Worm (Caenorhabditis elegans) whole organism, L2 larva: ENCODE measurements around the gene C33G8.13.

Experiments used
- F13H6.1 ChIP-seq: sonication (generic microtip); optimal IDR thresholded peaks from 2 replicates; lab custom pipeline; 2016; ENCODE audit warnings: missing genetic modification characterization, missing compliant biosample characterization
- R02D3.7 ChIP-seq: fragments of 150-350 bp; optimal IDR thresholded peaks from 2 replicates; lab custom pipeline; 2014; ENCODE audit warnings: missing biosample characterization, missing genetic modification characterization
- ZK546.5 ChIP-seq: sonication (generic microtip); optimal IDR thresholded peaks from 2 replicates; lab custom pipeline; 2017; ENCODE audit warnings: missing biosample characterization, missing genetic modification characterization
- aly-2 ChIP-seq: fragments of 150-350 bp; optimal IDR thresholded peaks from 2 replicates; lab custom pipeline; 2014; ENCODE audit warnings: missing biosample characterization, missing genetic modification characterization
- ceh-16 ChIP-seq: fragments of 150-350 bp; optimal IDR thresholded peaks from 2 replicates; lab custom pipeline; 2014; ENCODE audit warnings: missing biosample characterization, missing genetic modification characterization
- ceh-82 ChIP-seq: fragments of 150-350 bp; optimal IDR thresholded peaks from 2 replicates; lab custom pipeline; 2014; ENCODE audit warnings: missing biosample characterization, missing genetic modification characterization
- crh-2 ChIP-seq: sonication (generic microtip); optimal IDR thresholded peaks from 2 replicates; lab custom pipeline; 2017; ENCODE audit warnings: missing biosample characterization, missing genetic modification characterization
- dmd-4 ChIP-seq: sonication (generic microtip); optimal IDR thresholded peaks from 2 replicates; lab custom pipeline; 2017; ENCODE audit warnings: missing biosample characterization, missing genetic modification characterization
- elt-1 ChIP-seq: fragments of 150-350 bp; optimal IDR thresholded peaks from 2 replicates; lab custom pipeline; 2014; ENCODE audit warnings: missing biosample characterization, missing genetic modification characterization
- elt-3 ChIP-seq: sonication (generic microtip); optimal IDR thresholded peaks from 2 replicates; lab custom pipeline; 2017; ENCODE audit warnings: missing biosample characterization, missing genetic modification characterization
- fos-1 ChIP-seq: fragments of 150-350 bp; optimal IDR thresholded peaks from 2 replicates; lab custom pipeline; 2014; ENCODE audit warnings: missing biosample characterization, missing genetic modification characterization
- gmeb-1 ChIP-seq: fragments of 150-350 bp; optimal IDR thresholded peaks from 2 replicates; lab custom pipeline; 2014; ENCODE audit warnings: missing biosample characterization, missing genetic modification characterization
- lin-11 ChIP-seq: fragments of 150-350 bp; sonication (generic microtip); optimal IDR thresholded peaks from 2 replicates; lab custom pipeline; 2014; ENCODE audit warnings: missing biosample characterization, missing genetic modification characterization, inconsistent platforms, mixed read lengths
- lin-39 ChIP-seq: fragments of 150-350 bp; optimal IDR thresholded peaks from 2 replicates; lab custom pipeline; 2014; ENCODE audit warnings: missing biosample characterization, missing genetic modification reagents, missing genetic modification characterization
- lsy-2 ChIP-seq, 2 experiments: fragments of 150-350 bp in 1 of 2; sonication (generic microtip) in 1 of 2; optimal IDR thresholded peaks; 2 replicates each; lab custom pipeline; 2014 to 2017; ENCODE audit warnings: missing biosample characterization in 2 of 2, missing genetic modification characterization in 2 of 2
- mab-5 ChIP-seq: fragments of 150-350 bp; optimal IDR thresholded peaks from 2 replicates; lab custom pipeline; 2014; ENCODE audit warnings: missing biosample characterization, missing genetic modification characterization
- mbf-1 ChIP-seq: sonication (generic microtip); optimal IDR thresholded peaks from 2 replicates; lab custom pipeline; 2017; ENCODE audit warnings: missing biosample characterization, missing genetic modification characterization
- mdl-1 ChIP-seq, 2 experiments: fragments of 150-350 bp in 1 of 2; sonication (generic microtip) in 1 of 2; optimal IDR thresholded peaks; 2 replicates each; lab custom pipeline; 2017; ENCODE audit warnings: missing biosample characterization in 2 of 2, missing genetic modification characterization in 2 of 2
- nhr-10 ChIP-seq: sonication (generic microtip); optimal IDR thresholded peaks from 2 replicates; lab custom pipeline; 2017; ENCODE audit warnings: missing biosample characterization, missing genetic modification characterization
- nhr-11 ChIP-seq: fragments of 150-350 bp; optimal IDR thresholded peaks from 2 replicates; lab custom pipeline; 2014; ENCODE audit warnings: missing biosample characterization, missing genetic modification characterization
- nhr-21 ChIP-seq: fragments of 150-350 bp; optimal IDR thresholded peaks from 2 replicates; lab custom pipeline; 2014; ENCODE audit warnings: missing biosample characterization, missing genetic modification characterization
- nhr-23 ChIP-seq: fragments of 150-350 bp; optimal IDR thresholded peaks from 2 replicates; lab custom pipeline; 2014; ENCODE audit warnings: missing biosample characterization, missing genetic modification reagents, missing genetic modification characterization
- nhr-237 ChIP-seq: fragments of 150-350 bp; optimal IDR thresholded peaks from 2 replicates; lab custom pipeline; 2014; ENCODE audit warnings: missing biosample characterization, missing genetic modification characterization
- nhr-6 ChIP-seq: fragments of 150-350 bp; optimal IDR thresholded peaks from 2 replicates; lab custom pipeline; 2014; ENCODE audit warnings: missing biosample characterization, missing genetic modification characterization
- nhr-77 ChIP-seq: fragments of 150-350 bp; optimal IDR thresholded peaks from 2 replicates; lab custom pipeline; 2014; ENCODE audit warnings: missing biosample characterization, missing genetic modification characterization
- peb-1 ChIP-seq: fragments of 150-350 bp; optimal IDR thresholded peaks from 2 replicates; lab custom pipeline; 2014; ENCODE audit warnings: missing biosample characterization, missing genetic modification characterization
- sma-3 ChIP-seq: sonication (generic microtip); optimal IDR thresholded peaks from 2 replicates; lab custom pipeline; 2016; ENCODE audit warnings: missing genetic modification reagents, missing genetic modification characterization, missing compliant biosample characterization
- snpc-4 ChIP-seq: fragments of 150-350 bp; optimal IDR thresholded peaks from 2 replicates; lab custom pipeline; 2014; ENCODE audit warnings: missing biosample characterization, missing genetic modification characterization
- unc-55 ChIP-seq: fragments of 150-350 bp; sonication (generic microtip); optimal IDR thresholded peaks from 3 replicates; lab custom pipeline; 2014; ENCODE audit warnings: missing biosample characterization, missing genetic modification reagents, missing genetic modification characterization
- unc-62 ChIP-seq: fragments of 150-350 bp; optimal IDR thresholded peaks from 2 replicates; lab custom pipeline; 2014; ENCODE audit warnings: missing biosample characterization, missing genetic modification reagents, missing genetic modification characterization
- ztf-4 ChIP-seq: fragments of 150-350 bp; optimal IDR thresholded peaks from 2 replicates; lab custom pipeline; 2014; ENCODE audit warnings: missing biosample characterization, missing genetic modification characterization

Gene C33G8.13

DNA sequence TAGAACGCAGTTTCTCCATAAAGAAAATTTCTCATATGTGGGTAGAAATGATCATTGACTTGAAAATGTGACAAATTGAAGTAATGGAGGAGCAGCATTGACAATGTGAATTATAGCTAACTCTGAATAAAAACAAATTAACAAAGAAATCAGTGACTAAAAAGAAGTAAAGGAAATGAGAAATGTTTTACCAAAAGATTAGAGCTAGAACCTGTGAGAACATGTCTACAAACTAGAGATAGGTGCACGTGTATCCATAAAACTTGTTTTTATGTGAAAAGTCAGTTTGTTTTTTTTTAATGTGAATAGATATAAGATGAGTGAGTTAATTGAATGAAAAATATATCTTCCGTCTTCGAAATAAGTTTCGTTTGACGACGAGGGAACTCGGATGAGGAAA lies 36.8 kb downstream of the C33G8.13 start, which contains the start of gene sre-12:
sre-12 (minus strand) TSS at position 101 of the 400 bp plus-strand sequence.
- TF ChIP-seq lin-39 (no peak), ceh-82 (no peak), mdl-1 (tag; optimal IDR thresholded peaks at IDR 0.05; lab: Kevin White, UChicago) (no peak), gmeb-1 (tag; lab: Kevin White, UChicago) (no peak), nhr-21 (tag; lab: Kevin White, UChicago) (no peak), ceh-16 (tag; lab: Kevin White, UChicago) (no peak), nhr-237 (tag; lab: Kevin White, UChicago) (no peak), unc-55 (GFP tag; lab: Kevin White, UChicago) (no peak), ztf-4 (no peak), lin-11 (tag; lab: Kevin White, UChicago) (no peak), nhr-77 (no peak), dmd-4 (tag; lab: Kevin White, UChicago) (no peak), elt-3 (tag; lab: Kevin White, UChicago) (no peak)

DNA sequence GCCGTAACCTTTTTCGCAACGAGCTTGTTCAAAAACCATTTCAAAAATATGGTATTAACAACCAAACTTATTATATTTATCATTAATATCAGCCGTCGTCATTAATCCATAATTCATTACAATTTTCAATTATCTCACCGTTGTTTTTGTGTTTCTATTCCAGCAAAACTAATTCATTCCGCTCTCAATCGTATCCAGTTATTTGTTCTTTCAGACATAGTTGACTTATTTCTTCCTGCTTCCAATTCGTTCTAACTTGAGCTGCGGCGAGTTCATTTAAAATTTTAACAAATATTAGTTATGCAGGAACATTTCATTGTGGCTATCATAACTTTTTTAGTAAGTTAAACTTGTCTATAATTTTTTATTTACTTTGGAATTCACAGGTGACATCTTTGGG lies 39.7 kb downstream of the C33G8.13 start, which contains the start of gene srx-16:
srx-16 (plus strand) TSS at position 301 of the 400 bp plus-strand sequence.
- TF ChIP-seq nhr-77 (no peak), unc-55 (GFP tag; lab: Kevin White, UChicago) (no peak), ceh-16 (tag; lab: Kevin White, UChicago) (no peak), nhr-23 (no peak), ZK546.5 (no peak), nhr-6 (no peak), lsy-2 (tag; optimal IDR thresholded peaks at IDR 0.05; lab: Kevin White, UChicago) (no peak), F13H6.1 (no peak), unc-62 (GFP tag; lab: Kevin White, UChicago) (no peak), ztf-4 (no peak)

DNA sequence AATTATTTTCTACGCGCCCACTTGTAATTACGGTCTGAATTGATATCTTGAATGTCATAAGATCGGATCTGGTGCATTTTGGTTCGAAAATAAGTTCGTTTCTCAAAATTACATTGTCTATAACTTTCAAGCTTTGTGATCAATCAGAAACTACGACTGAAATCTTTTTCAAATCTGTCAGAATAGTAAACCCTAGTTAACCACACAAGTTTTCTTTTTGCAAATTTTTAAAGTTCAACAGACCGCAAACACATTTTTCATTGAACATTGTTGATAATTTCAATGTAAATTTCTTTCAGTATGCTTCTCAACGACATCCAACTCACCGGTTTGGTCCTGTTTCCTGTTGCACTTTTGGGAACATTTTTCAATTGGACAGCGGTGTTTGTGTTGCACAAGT lies 44.2 kb downstream of the C33G8.13 start, which contains the start of gene srx-59:
srx-59 (plus strand) TSS at position 301 of the 400 bp plus-strand sequence.
- no peak for TF ChIP-seq crh-2 (tag; lab: Kevin White, UChicago)

DNA sequence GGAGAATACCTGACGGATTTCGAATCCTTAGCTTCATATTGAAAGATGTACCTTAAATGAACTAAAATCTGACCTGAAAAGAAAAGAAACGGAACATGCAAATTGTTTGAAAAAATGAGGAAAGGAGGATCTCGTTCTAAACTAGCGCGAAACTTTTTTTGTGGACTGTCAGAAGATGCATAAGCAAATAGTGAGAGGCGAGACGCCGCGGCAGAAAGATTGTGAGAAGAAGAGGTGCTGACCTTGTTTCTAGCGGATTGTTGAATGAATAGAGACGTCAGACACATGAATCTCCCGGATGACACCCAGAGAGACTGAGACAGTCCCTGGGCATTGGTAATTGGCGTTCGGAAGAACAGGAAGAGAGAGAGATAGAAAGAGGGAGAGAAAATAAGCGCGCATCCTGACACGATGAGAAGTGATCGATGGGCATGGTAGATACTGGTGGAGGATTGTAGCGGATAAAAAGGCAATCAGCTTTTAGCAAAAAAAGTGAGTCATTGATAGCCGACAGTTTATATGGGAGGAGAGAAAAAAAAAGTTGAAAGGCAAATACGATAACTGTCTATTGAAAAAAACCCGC lies 45.7 kb downstream of the C33G8.13 start, which contains the start of gene ptr-15:
ptr-15 (minus strand) TSS at position 51 of the 583 bp plus-strand sequence.
- TF ChIP-seq nhr-23 (no peak), nhr-11 (tag; lab: Kevin White, UChicago) (no peak), aly-2 (tag; lab: Kevin White, UChicago) (no peak), unc-62 (GFP tag; lab: Kevin White, UChicago) (no peak), nhr-21 (tag; lab: Kevin White, UChicago) (peak; percentile 24), fos-1 (peak; percentile 10), R02D3.7 (no peak), mab-5 (tag; lab: Kevin White, UChicago) (no peak), sma-3 (GFP tag; lab: Kevin White, UChicago) (no peak), mbf-1 (tag; lab: Kevin White, UChicago) (no peak), crh-2 (tag; lab: Kevin White, UChicago) (no peak), nhr-77 (no peak), snpc-4 (tag; lab: Kevin White, UChicago) (no peak), nhr-10 (tag; lab: Kevin White, UChicago) (no peak), peb-1 (tag; lab: Kevin White, UChicago) (peak; percentile 30), elt-1 (tag; lab: Kevin White, UChicago) (no peak), gmeb-1 (tag; lab: Kevin White, UChicago) (no peak)
